Worm (Caenorhabditis elegans): ENCODE results near the gene Y54G2A.7.

Y54G2A.7 gene

ce11 chrIV:2849269-2849668 lies 10.9 kb downstream of the Y54G2A.7 start:
- TF ChIP-seq sox-2 (GFP tag; IDR thresholded peaks at IDR 0.05) (no peak), C38D4.7 (GFP tag; optimal IDR thresholded peaks at IDR 0.05) (no peak), eyg-1 (tag; optimal IDR thresholded peaks at IDR 0.05) (no peak), fax-1 (tag; optimal IDR thresholded peaks at IDR 0.05) (no peak), hlh-6 (tag; optimal IDR thresholded peaks at IDR 0.05) (no peak), ceh-34 (tag; optimal IDR thresholded peaks at IDR 0.05) (no peak), hlh-30 (tag; optimal IDR thresholded peaks at IDR 0.05; ENCODE audit: insufficient read depth) (no peak), ahr-1 (tag; optimal IDR thresholded peaks at IDR 0.05) (no peak), pros-1 (tag; optimal IDR thresholded peaks at IDR 0.05) (no peak)

- TF ChIP-seq hlh-15 (tag; optimal IDR thresholded peaks at IDR 0.05) (no peak), sox-4 (tag; optimal IDR thresholded peaks at IDR 0.05) (no peak), tbx-7 (tag; optimal IDR thresholded peaks at IDR 0.05) (no peak), K02D7.2 (tag; optimal IDR thresholded peaks at IDR 0.05) (no peak), Y22D7AL.16 (tag; optimal IDR thresholded peaks at IDR 0.05) (no peak), madf-2 (tag; optimal IDR thresholded peaks at IDR 0.05) (no peak), ceh-30 (tag; optimal IDR thresholded peaks at IDR 0.05) (no peak), ets-4 (tag; optimal IDR thresholded peaks at IDR 0.05) (no peak), pax-1 (tag; optimal IDR thresholded peaks at IDR 0.05) (no peak), hlh-6 (tag; optimal IDR thresholded peaks at IDR 0.05) (no peak), syd-9 (tag; optimal IDR thresholded peaks at IDR 0.05) (no peak), pha-4 (tag; optimal IDR thresholded peaks at IDR 0.05) (no peak), rnt-1 (tag; optimal IDR thresholded peaks at IDR 0.05) (no peak), pros-1 (tag; optimal IDR thresholded peaks at IDR 0.05) (no peak), pqm-1 (tag; optimal IDR thresholded peaks at IDR 0.05) (no peak), odd-2 (tag; optimal IDR thresholded peaks at IDR 0.05) (no peak), nhr-11 (tag; optimal IDR thresholded peaks at IDR 0.05) (no peak), fkh-10 (GFP tag; optimal IDR thresholded peaks at IDR 0.05) (no peak), fkh-6 (tag; optimal IDR thresholded peaks at IDR 0.05) (no peak), hlh-13 (GFP tag; optimal IDR thresholded peaks at IDR 0.05) (no peak)
Observed at ce11 chrIV:2850586-2850985, 12.2 kb downstream of the Y54G2A.7 start, which contains the start of gene clec-85. TSS of gene clec-85 (plus strand) at chrIV:2850886.

- TF ChIP-seq sox-4 (tag; optimal IDR thresholded peaks at IDR 0.05) (no peak), pag-3 (tag; optimal IDR thresholded peaks at IDR 0.05; ENCODE audit: borderline replicate concordance) (no peak), pha-4 (tag; optimal IDR thresholded peaks at IDR 0.05) (no peak), hlh-30 (tag; optimal IDR thresholded peaks at IDR 0.05; ENCODE audit: insufficient read depth) (no peak), hlh-13 (GFP tag; optimal IDR thresholded peaks at IDR 0.05) (no peak), Y22D7AL.16 (tag; optimal IDR thresholded peaks at IDR 0.05) (no peak), hlh-8 (tag; optimal IDR thresholded peaks at IDR 0.05) (no peak), syd-9 (tag; optimal IDR thresholded peaks at IDR 0.05) (no peak), ztf-16 (tag; optimal IDR thresholded peaks at IDR 0.05) (no peak), ceh-9 (tag; optimal IDR thresholded peaks at IDR 0.05) (no peak), nfya-1 (tag; optimal IDR thresholded peaks at IDR 0.05) (no peak), ets-4 (tag; optimal IDR thresholded peaks at IDR 0.05) (no peak), K09A11.1 (tag; optimal IDR thresholded peaks at IDR 0.05; ENCODE audit: insufficient read depth) (no peak), ceh-24 (tag; optimal IDR thresholded peaks at IDR 0.05) (no peak), lin-11 (tag; optimal IDR thresholded peaks at IDR 0.05) (no peak)
Observed at ce11 chrIV:2851625-2852024, 13.2 kb downstream of the Y54G2A.7 start.

ce11 chrIV:2853164-2853563 lies 14.8 kb downstream of the Y54G2A.7 start, which contains the start of gene Y54G2A.49:
TSS of gene Y54G2A.49 (minus strand) at chrIV:2853264.
- no peak for TF ChIP-seq ama-1 (optimal IDR thresholded peaks at IDR 0.05)
- no peak for TF ChIP-seq hlh-13 (GFP tag; optimal IDR thresholded peaks at IDR 0.05)
- TF ChIP-seq F13H6.1 (tag; optimal IDR thresholded peaks at IDR 0.05) = no peak
- no peak for TF ChIP-seq npax-4 (tag; optimal IDR thresholded peaks at IDR 0.05)
- no peak for TF ChIP-seq ceh-30 (tag; optimal IDR thresholded peaks at IDR 0.05)
- TF ChIP-seq nfya-1 (tag; optimal IDR thresholded peaks at IDR 0.05) = no peak
- TF ChIP-seq syd-9 (tag; optimal IDR thresholded peaks at IDR 0.05) = no peak
- no peak for TF ChIP-seq fkh-6 (tag; optimal IDR thresholded peaks at IDR 0.05)
- TF ChIP-seq unc-86 (tag; optimal IDR thresholded peaks at IDR 0.05) = no peak
- TF ChIP-seq lim-6 (tag; optimal IDR thresholded peaks at IDR 0.05) = no peak
- no peak for TF ChIP-seq ceh-48 (tag; optimal IDR thresholded peaks at IDR 0.05)
- no peak for TF ChIP-seq pros-1 (tag; optimal IDR thresholded peaks at IDR 0.05)

Data from whole organism, late embryonic.